Fruit fly (Drosophila melanogaster) whole organism: ENCODE measurements around the gene MsR1.

ENCODE experiments used
- CG8478 ChIP-seq: fragments of >200 bp; optimal IDR thresholded peaks from 2 replicates; lab custom pipeline; 2018; ENCODE audit warnings: inconsistent platforms
- Dll ChIP-seq: fragments of >200 bp; optimal IDR thresholded peaks from 2 replicates; lab custom pipeline; 2017
- EcR ChIP-seq, 2 experiments: fragments of >200 bp; optimal IDR thresholded peaks; 2 replicates each; lab custom pipeline; 2017; ENCODE audit warnings: missing biosample characterization in 2 of 2, missing genetic modification characterization in 2 of 2, missing genetic modification reagents in 2 of 2
- pan ChIP-seq: fragments of >200 bp; optimal IDR thresholded peaks from 2 replicates; lab custom pipeline; 2017
- psq ChIP-seq: fragments of >200 bp; optimal IDR thresholded peaks from 2 replicates; lab custom pipeline; 2017
- usp ChIP-seq: fragments of >200 bp; optimal IDR thresholded peaks from 2 replicates; lab custom pipeline; 2017; ENCODE audit warnings: missing biosample characterization, missing genetic modification characterization, mixed read lengths

MsR1 gene

dm6 chr3L:2379472-2379871 lies 57.0 kb downstream of the MsR1 start:
- TF ChIP-seq EcR (GFP tag; optimal IDR thresholded peaks at IDR 0.05; lab: Kevin White, UChicago) (no peak), psq (lab: Kevin White, UChicago) (no peak), Dll (lab: Kevin White, UChicago) (no peak), usp (GFP tag; lab: Kevin White, UChicago) (no peak), CG8478 (lab: Kevin White, UChicago) (no peak), pan (lab: Kevin White, UChicago) (no peak)

- no peak for TF ChIP-seq CG8478 (lab: Kevin White, UChicago)
- TF ChIP-seq pan (lab: Kevin White, UChicago): no peak
- no peak for TF ChIP-seq psq (lab: Kevin White, UChicago)
- no peak for TF ChIP-seq usp (GFP tag; lab: Kevin White, UChicago)
- no peak for TF ChIP-seq EcR (GFP tag; optimal IDR thresholded peaks at IDR 0.05; lab: Kevin White, UChicago)
Measured at dm6 chr3L:2385325-2386007, 63.0 kb downstream of the MsR1 start.

- TF ChIP-seq psq (lab: Kevin White, UChicago) (no peak), usp (GFP tag; lab: Kevin White, UChicago) (no peak), CG8478 (lab: Kevin White, UChicago) (no peak), pan (lab: Kevin White, UChicago) (no peak), EcR (GFP tag; optimal IDR thresholded peaks at IDR 0.05; lab: Kevin White, UChicago) (no peak), Dll (lab: Kevin White, UChicago) (no peak)
Measured at dm6 chr3L:2386433-2386832, 63.9 kb downstream of the MsR1 start.

dm6 chr3L:2387816-2388215 lies 65.3 kb downstream of the MsR1 start:
- TF ChIP-seq CG8478 (lab: Kevin White, UChicago): no peak
- no peak for TF ChIP-seq pan (lab: Kevin White, UChicago)

- TF ChIP-seq CG8478 (lab: Kevin White, UChicago): no peak
- TF ChIP-seq Dll (lab: Kevin White, UChicago): no peak
- no peak for TF ChIP-seq psq (lab: Kevin White, UChicago)
- no peak for TF ChIP-seq EcR (GFP tag; optimal IDR thresholded peaks at IDR 0.05; lab: Kevin White, UChicago)
- no peak for TF ChIP-seq usp (GFP tag; lab: Kevin White, UChicago)
- no peak for TF ChIP-seq pan (lab: Kevin White, UChicago)
Measured at dm6 chr3L:2388683-2389315, 66.3 kb downstream of the MsR1 start, which contains the start of gene Mzt1. TSS of gene Mzt1 (plus strand) at chr3L:2389265.

dm6 chr3L:2390889-2391288 lies 68.4 kb downstream of the MsR1 start, which contains the start of the genes CG32298 and CG32299:
TSS of gene CG32298 (minus strand) at chr3L:2390989.
TSS of gene CG32299 (minus strand) at chr3L:2390989.
- no peak for TF ChIP-seq usp (GFP tag; lab: Kevin White, UChicago)
- no peak for TF ChIP-seq EcR (GFP tag; optimal IDR thresholded peaks at IDR 0.05; lab: Kevin White, UChicago)
- no peak for TF ChIP-seq pan (lab: Kevin White, UChicago)
- TF ChIP-seq Dll (lab: Kevin White, UChicago): no peak
- TF ChIP-seq psq (lab: Kevin White, UChicago): no peak
- no peak for TF ChIP-seq CG8478 (lab: Kevin White, UChicago)

dm6 chr3L:2392745-2393435 lies 70.4 kb downstream of the MsR1 start:
- TF ChIP-seq CG8478 (lab: Kevin White, UChicago): no peak
- TF ChIP-seq EcR (GFP tag; optimal IDR thresholded peaks at IDR 0.05; lab: Kevin White, UChicago): no peak
- TF ChIP-seq psq (lab: Kevin White, UChicago): no peak
- no peak for TF ChIP-seq usp (GFP tag; lab: Kevin White, UChicago)
- TF ChIP-seq Dll (lab: Kevin White, UChicago): no peak
